Worm (Caenorhabditis elegans) whole organism, L1 larva: Measurements from ENCODE around the gene acd-3.

Source experiments
- elt-2 ChIP-seq: sonication (generic microtip); optimal IDR thresholded peaks from 2 replicates; lab custom pipeline; 2016; ENCODE audit warnings: missing genetic modification characterization, mild to moderate bottlenecking, inconsistent platforms, missing compliant biosample characterization, missing genetic modification reagents
- tbx-2 ChIP-seq: sonication (generic microtip); optimal IDR thresholded peaks from 2 replicates; lab custom pipeline; 2016; ENCODE audit warnings: missing genetic modification characterization, missing compliant biosample characterization

- no peak for TF ChIP-seq elt-2 (tag; lab: Kevin White, UChicago)
- TF ChIP-seq tbx-2 (tag; lab: Kevin White, UChicago): no peak
Measured at ce11 chrX:14842846-14843369, 6.2 kb upstream of the acd-3 start.
